Worm (Caenorhabditis elegans) whole organism, L3 larva: Measurements from ENCODE around the gene gba-2.

Source experiments
- R02D3.7 ChIP-seq: fragments of 150-350 bp; optimal IDR thresholded peaks from 2 replicates; lab custom pipeline; 2014; ENCODE audit warnings: missing biosample characterization, missing genetic modification characterization
- aly-2 ChIP-seq: fragments of 150-350 bp; optimal IDR thresholded peaks from 2 replicates; lab custom pipeline; 2014; ENCODE audit warnings: missing biosample characterization, missing genetic modification characterization
- ceh-16 ChIP-seq: sonication (generic microtip); optimal IDR thresholded peaks from 2 replicates; lab custom pipeline; 2017; ENCODE audit warnings: missing biosample characterization, missing genetic modification characterization
- ceh-28 ChIP-seq: fragments of 150-350 bp; optimal IDR thresholded peaks from 2 replicates; lab custom pipeline; 2014; ENCODE audit warnings: missing biosample characterization, missing genetic modification reagents, missing genetic modification characterization
- ceh-9 ChIP-seq: sonication (generic microtip); optimal IDR thresholded peaks from 2 replicates; lab custom pipeline; 2018; ENCODE audit warnings: missing biosample characterization, missing genetic modification characterization
- daf-12 ChIP-seq: fragments of 150-350 bp; optimal IDR thresholded peaks from 2 replicates; lab custom pipeline; 2014; ENCODE audit warnings: missing biosample characterization, missing genetic modification reagents, missing genetic modification characterization
- egl-27 ChIP-seq: sonication (generic microtip); optimal IDR thresholded peaks from 4 replicates; lab custom pipeline; 2017; ENCODE audit warnings: missing biosample characterization, missing genetic modification reagents, missing genetic modification characterization
- elt-1 ChIP-seq: fragments of 150-350 bp; optimal IDR thresholded peaks from 2 replicates; lab custom pipeline; 2014; ENCODE audit warnings: missing biosample characterization, missing genetic modification characterization
- fkh-2 ChIP-seq: fragments of 150-350 bp; optimal IDR thresholded peaks from 2 replicates; lab custom pipeline; 2014; ENCODE audit warnings: missing biosample characterization, missing genetic modification reagents, missing genetic modification characterization
- fos-1 ChIP-seq: fragments of 150-350 bp; optimal IDR thresholded peaks from 2 replicates; lab custom pipeline; 2014; ENCODE audit warnings: missing biosample characterization, missing genetic modification characterization
- hmg-11 ChIP-seq: sonication (generic microtip); optimal IDR thresholded peaks from 2 replicates; lab custom pipeline; 2016; ENCODE audit warnings: missing genetic modification characterization, missing compliant biosample characterization
- jun-1 ChIP-seq: fragments of 150-350 bp; optimal IDR thresholded peaks from 2 replicates; lab custom pipeline; 2014; ENCODE audit warnings: missing biosample characterization, missing genetic modification reagents, missing genetic modification characterization
- lin-15B ChIP-seq: fragments of 150-350 bp; optimal IDR thresholded peaks from 2 replicates; lab custom pipeline; 2014; ENCODE audit warnings: missing biosample characterization, missing genetic modification characterization
- lin-39 ChIP-seq: fragments of 150-350 bp; optimal IDR thresholded peaks from 2 replicates; lab custom pipeline; 2018; ENCODE audit warnings: missing biosample characterization, missing genetic modification reagents, missing genetic modification characterization
- lsy-12 ChIP-seq: sonication (generic microtip); optimal IDR thresholded peaks from 2 replicates; lab custom pipeline; 2016; ENCODE audit warnings: mild to moderate bottlenecking, missing genetic modification characterization, missing compliant biosample characterization
- mml-1 ChIP-seq: fragments of 150-350 bp; sonication (generic microtip); optimal IDR thresholded peaks from 3 replicates; lab custom pipeline; 2014; ENCODE audit warnings: missing biosample characterization, missing genetic modification characterization
- nfya-1 ChIP-seq: sonication (generic microtip); optimal IDR thresholded peaks from 2 replicates; lab custom pipeline; 2017; ENCODE audit warnings: missing genetic modification characterization, mild to moderate bottlenecking, missing compliant biosample characterization, antibody characterized with exemption, moderate library complexity; ENCODE audit not compliant: insufficient read depth
- nhr-11 ChIP-seq: fragments of 150-350 bp; optimal IDR thresholded peaks from 2 replicates; lab custom pipeline; 2014; ENCODE audit warnings: missing biosample characterization, missing genetic modification characterization
- nhr-12 ChIP-seq: fragments of 150-350 bp; optimal IDR thresholded peaks from 2 replicates; lab custom pipeline; 2014; ENCODE audit warnings: missing biosample characterization, missing genetic modification characterization
- nhr-23 ChIP-seq: fragments of 150-350 bp; optimal IDR thresholded peaks from 2 replicates; lab custom pipeline; 2014; ENCODE audit warnings: missing biosample characterization, missing genetic modification reagents, missing genetic modification characterization
- nhr-237 ChIP-seq: fragments of 150-350 bp; optimal IDR thresholded peaks from 2 replicates; lab custom pipeline; 2014; ENCODE audit warnings: missing biosample characterization, missing genetic modification characterization
- nhr-25 ChIP-seq: sonication (generic microtip); optimal IDR thresholded peaks from 2 replicates; lab custom pipeline; 2017; ENCODE audit warnings: missing biosample characterization, missing genetic modification characterization
- nhr-43 ChIP-seq: sonication (generic microtip); optimal IDR thresholded peaks from 2 replicates; lab custom pipeline; 2016; ENCODE audit warnings: mild to moderate bottlenecking, missing genetic modification characterization, missing compliant biosample characterization; ENCODE audit not compliant: poor library complexity, severe bottlenecking
- nhr-67 ChIP-seq: fragments of 150-350 bp; optimal IDR thresholded peaks from 2 replicates; lab custom pipeline; 2014; ENCODE audit warnings: missing biosample characterization, missing genetic modification characterization
- nhr-76 ChIP-seq: fragments of 150-350 bp; sonication (generic microtip); optimal IDR thresholded peaks from 5 replicates; lab custom pipeline; 2014; ENCODE audit warnings: missing biosample characterization, missing genetic modification characterization
- nhr-77 ChIP-seq: fragments of 150-350 bp; optimal IDR thresholded peaks from 2 replicates; lab custom pipeline; 2014; ENCODE audit warnings: missing biosample characterization, missing genetic modification characterization
- pha-4 ChIP-seq: fragments of 150-350 bp; optimal IDR thresholded peaks from 2 replicates; lab custom pipeline; 2014; ENCODE audit warnings: missing biosample characterization, missing genetic modification reagents, missing genetic modification characterization
- pqm-1 ChIP-seq: fragments of 150-350 bp; optimal IDR thresholded peaks from 2 replicates; lab custom pipeline; 2017; ENCODE audit warnings: missing biosample characterization, missing genetic modification characterization, inconsistent platforms
- snpc-4 ChIP-seq: fragments of 150-350 bp; optimal IDR thresholded peaks from 2 replicates; lab custom pipeline; 2014; ENCODE audit warnings: missing biosample characterization, missing genetic modification characterization
- tbx-2 ChIP-seq: sonication (generic microtip); optimal IDR thresholded peaks from 2 replicates; lab custom pipeline; 2016; ENCODE audit warnings: mild to moderate bottlenecking, missing genetic modification characterization, missing compliant biosample characterization
- unc-62 ChIP-seq: fragments of 150-350 bp; sonication (generic microtip); optimal IDR thresholded peaks from 4 replicates; lab custom pipeline; 2014; ENCODE audit warnings: missing biosample characterization, missing genetic modification reagents, missing genetic modification characterization
- zag-1 ChIP-seq: fragments of 150-350 bp; optimal IDR thresholded peaks from 2 replicates; lab custom pipeline; 2014; ENCODE audit warnings: missing biosample characterization, missing genetic modification characterization
- ztf-11 ChIP-seq: fragments of 150-350 bp; optimal IDR thresholded peaks from 2 replicates; lab custom pipeline; 2014; ENCODE audit warnings: missing biosample characterization, missing genetic modification characterization
- ztf-4 ChIP-seq: fragments of 150-350 bp; optimal IDR thresholded peaks from 2 replicates; lab custom pipeline; 2014; ENCODE audit warnings: missing biosample characterization, missing genetic modification characterization

gba-2 gene

ce11 chrII:2191383-2191782 lies 5.1 kb upstream of the gba-2 start:
- no peak for TF ChIP-seq ztf-4
- TF ChIP-seq nfya-1 (tag; lab: Kevin White, UChicago) = peak; percentile 2
- TF ChIP-seq ztf-11 = no peak
- no peak for TF ChIP-seq pha-4 (tag; lab: Kevin White, UChicago)
- TF ChIP-seq aly-2 (tag; lab: Kevin White, UChicago) = no peak
- no peak for TF ChIP-seq jun-1 (tag; lab: Kevin White, UChicago)
- no peak for TF ChIP-seq pqm-1
- TF ChIP-seq daf-12 (tag; lab: Kevin White, UChicago) = no peak
- peak; percentile 54 for TF ChIP-seq lin-39 (tag; lab: Kevin White, UChicago)
- no peak for TF ChIP-seq nhr-77 (tag; lab: Kevin White, UChicago)
- no peak for TF ChIP-seq tbx-2 (tag; lab: Kevin White, UChicago)
- TF ChIP-seq nhr-76 (tag; lab: Kevin White, UChicago) = no peak
- TF ChIP-seq elt-1 (tag; lab: Kevin White, UChicago) = no peak
- TF ChIP-seq egl-27 (tag; lab: Kevin White, UChicago) = no peak
- TF ChIP-seq mml-1 (tag; lab: Kevin White, UChicago) = no peak
- no peak for TF ChIP-seq R02D3.7 (tag; lab: Kevin White, UChicago)

ce11 chrII:2190522-2190921 lies 4.3 kb upstream of the gba-2 start:
- no peak for TF ChIP-seq nhr-25 (tag; lab: Kevin White, UChicago)
- TF ChIP-seq mml-1 (tag; lab: Kevin White, UChicago) = no peak
- TF ChIP-seq pqm-1 = no peak
- no peak for TF ChIP-seq ceh-28 (tag; lab: Kevin White, UChicago)
- no peak for TF ChIP-seq nhr-77 (tag; lab: Kevin White, UChicago)
- TF ChIP-seq nhr-43 = no peak
- TF ChIP-seq zag-1 (tag; lab: Kevin White, UChicago) = no peak
- TF ChIP-seq nhr-237 (tag; lab: Kevin White, UChicago) = no peak

- TF ChIP-seq tbx-2 (tag; lab: Kevin White, UChicago) = no peak
- TF ChIP-seq pqm-1 = no peak
- TF ChIP-seq nfya-1 (tag; lab: Kevin White, UChicago) = no peak
- no peak for TF ChIP-seq nhr-11 (tag; lab: Kevin White, UChicago)
- TF ChIP-seq hmg-11 (tag; lab: Kevin White, UChicago) = no peak
- TF ChIP-seq unc-62 = no peak
- TF ChIP-seq nhr-12 (tag; lab: Kevin White, UChicago) = no peak
- TF ChIP-seq lsy-12 (tag; lab: Kevin White, UChicago) = no peak
- TF ChIP-seq snpc-4 = no peak
These were observed 3.1 kb upstream of the gba-2 start, which contains the start of gene mtq-2 for ce11 chrII:2189357-2189756. Gene mtq-2, minus strand, starts transcription at chrII:2189457.

- TF ChIP-seq nhr-23 (tag; lab: Kevin White, UChicago) (no peak), ceh-16 (tag; lab: Kevin White, UChicago) (no peak), lsy-12 (tag; lab: Kevin White, UChicago) (no peak)
These were observed 496 bp upstream of the gba-2 start for ce11 chrII:2186730-2187129.

- TF ChIP-seq ceh-16 (tag; lab: Kevin White, UChicago) = no peak
- no peak for TF ChIP-seq fkh-2
- no peak for TF ChIP-seq zag-1 (tag; lab: Kevin White, UChicago)
- no peak for TF ChIP-seq nhr-43
- no peak for TF ChIP-seq ztf-4
- no peak for TF ChIP-seq tbx-2 (tag; lab: Kevin White, UChicago)
- no peak for TF ChIP-seq unc-62
- no peak for TF ChIP-seq daf-12 (tag; lab: Kevin White, UChicago)
- no peak for TF ChIP-seq ceh-9 (tag; lab: Kevin White, UChicago)
- no peak for TF ChIP-seq ztf-11
- TF ChIP-seq egl-27 (tag; lab: Kevin White, UChicago) = no peak
- TF ChIP-seq lin-39 (tag; lab: Kevin White, UChicago) = no peak
- TF ChIP-seq nhr-23 (tag; lab: Kevin White, UChicago) = no peak
- TF ChIP-seq fos-1 (tag; lab: Kevin White, UChicago) = no peak
- TF ChIP-seq lin-15B (tag; lab: Kevin White, UChicago) = no peak
- TF ChIP-seq nhr-77 (tag; lab: Kevin White, UChicago) = no peak
- no peak for TF ChIP-seq pqm-1
- TF ChIP-seq nhr-67 (tag; lab: Kevin White, UChicago) = no peak
- TF ChIP-seq jun-1 (tag; lab: Kevin White, UChicago) = no peak
- TF ChIP-seq, all 47 proteins: peak for 0
These were observed 8.5 kb downstream of the gba-2 start for ce11 chrII:2177735-2178134.
